Fruit fly (Drosophila melanogaster): ENCODE measurements around the gene CG32112.

CG32112 gene

dm6 chr3L:12749567-12750535 lies 8.3 kb downstream of the CG32112 start, which contains the start of the genes Klc and CG10984 (continued):
- peak; percentile 50 for TF ChIP-seq pho (GFP tag; optimal IDR thresholded peaks at IDR 0.05)
- TF ChIP-seq slp2 (GFP tag; optimal IDR thresholded peaks at IDR 0.05): peak; percentile 43
- no peak for TF ChIP-seq CG1832 (GFP tag; optimal IDR thresholded peaks at IDR 0.05)
- TF ChIP-seq h (optimal IDR thresholded peaks at IDR 0.05): no peak
- no peak for TF ChIP-seq ATbp (GFP tag; optimal IDR thresholded peaks at IDR 0.05)
- TF ChIP-seq CG33557 (GFP tag; optimal IDR thresholded peaks at IDR 0.05): no peak
- peak; percentile 68 for TF ChIP-seq bab2 (GFP tag; optimal IDR thresholded peaks at IDR 0.05)
- no peak; the same call in 1 of the 2 replicates for TF ChIP-seq CG32772 (GFP tag; IDR thresholded peaks at IDR 0.05)
- TF ChIP-seq Dll (GFP tag; IDR thresholded peaks at IDR 0.05; ENCODE audit: partially characterized antibody): no peak
- peak; percentile 28 for TF ChIP-seq Fer3 (tag; optimal IDR thresholded peaks at IDR 0.05)
- peak; percentile 63 for TF ChIP-seq CG8924 (tag; optimal IDR thresholded peaks at IDR 0.05)
- no peak for TF ChIP-seq abd-A (tag; optimal IDR thresholded peaks at IDR 0.05)
- no peak for TF ChIP-seq klu (GFP tag; IDR thresholded peaks at IDR 0.05)
- TF ChIP-seq HLH4C (GFP tag; IDR thresholded peaks at IDR 0.05; ENCODE audit: partially characterized antibody): no peak
- TF ChIP-seq Ssrp (tag; optimal IDR thresholded peaks at IDR 0.05): peak; percentile 34
- peak; percentile 39 for TF ChIP-seq CG1602 (GFP tag; optimal IDR thresholded peaks at IDR 0.05)
- peak; percentile 45 for TF ChIP-seq CG18619 (GFP tag; optimal IDR thresholded peaks at IDR 0.05)
- no peak for TF ChIP-seq Aef1 (GFP tag; IDR thresholded peaks at IDR 0.05)
- no peak for TF ChIP-seq br (optimal IDR thresholded peaks at IDR 0.05)
- peak; percentile 74 for TF ChIP-seq CG10366 (GFP tag; IDR thresholded peaks at IDR 0.05)
- peak; percentile 64 for TF ChIP-seq zfh2 (GFP tag; optimal IDR thresholded peaks at IDR 0.05)
- no peak for TF ChIP-seq onecut (GFP tag; IDR thresholded peaks at IDR 0.05)
- TF ChIP-seq CG11085 (GFP tag; IDR thresholded peaks at IDR 0.05): no peak
- no peak for TF ChIP-seq ro (GFP tag; IDR thresholded peaks at IDR 0.05)
- TF ChIP-seq eve (GFP tag; optimal IDR thresholded peaks at IDR 0.05): peak in 1 of 2 experiments; percentile 87
- peak; percentile 9 for TF ChIP-seq Dp (GFP tag; optimal IDR thresholded peaks at IDR 0.05)
- no peak for TF ChIP-seq Deaf1 (tag; optimal IDR thresholded peaks at IDR 0.05)
- TF ChIP-seq Blimp-1 (GFP tag; optimal IDR thresholded peaks at IDR 0.05): no peak
- TF ChIP-seq Xbp1 (GFP tag; optimal IDR thresholded peaks at IDR 0.05): peak; percentile 60
- peak; percentile 75 for TF ChIP-seq Ets65A (GFP tag)
- peak; percentile 8; the same call in 1 of the 2 replicates for TF ChIP-seq Ravus (GFP tag; IDR thresholded peaks at IDR 0.05)
- TF ChIP-seq CG17612 (GFP tag; IDR thresholded peaks at IDR 0.05): no peak
- no peak for TF ChIP-seq CkIIα-i1 (GFP tag; IDR thresholded peaks at IDR 0.05)
- no peak for TF ChIP-seq kni (GFP tag; optimal IDR thresholded peaks at IDR 0.05)
- peak; percentile 33 for TF ChIP-seq trem (tag; optimal IDR thresholded peaks at IDR 0.05)
- TF ChIP-seq org-1 (GFP tag; optimal IDR thresholded peaks at IDR 0.05): peak; percentile 44
- no peak for TF ChIP-seq CG3838 (GFP tag; optimal IDR thresholded peaks at IDR 0.05)
- TF ChIP-seq chn (GFP tag; optimal IDR thresholded peaks at IDR 0.05): peak; percentile 74
- no peak for TF ChIP-seq NC2β (GFP tag; optimal IDR thresholded peaks at IDR 0.05)
- no peak for TF ChIP-seq Jarid2 (GFP tag; optimal IDR thresholded peaks at IDR 0.05)
- TF ChIP-seq Hr51 (GFP tag; optimal IDR thresholded peaks at IDR 0.05): peak in 1 of 2 experiments; percentile 36
- TF ChIP-seq Pdp1 (GFP tag; optimal IDR thresholded peaks at IDR 0.05): peak; percentile 51 to 77
- peak; percentile 35 for TF ChIP-seq vfl (GFP tag; optimal IDR thresholded peaks at IDR 0.05)
- TF ChIP-seq CG3281 (GFP tag; optimal IDR thresholded peaks at IDR 0.05): peak; percentile 55
- no peak for TF ChIP-seq CG7556 (GFP tag; optimal IDR thresholded peaks at IDR 0.05)
- no peak for TF ChIP-seq Sry-β (GFP tag; optimal IDR thresholded peaks at IDR 0.05)
- TF ChIP-seq dati (GFP tag; IDR thresholded peaks at IDR 0.05): peak; percentile 62; the same call in 1 of the 2 replicates
- TF ChIP-seq CG4820 (GFP tag; optimal IDR thresholded peaks at IDR 0.05): peak; percentile 19
- no peak for TF ChIP-seq dimm (GFP tag; IDR thresholded peaks at IDR 0.05)
